Worm (Caenorhabditis elegans): ENCODE results near the gene fbxb-112.
"Not testable (repeated sequence)": the region's sequence is repeated elsewhere in the genome, so short reads cannot be mapped to it uniquely, and the experiment has no call there.

fbxb-112 gene

ce11 chrII:3460048-3460447 is 30.8 kb upstream of the fbxb-112 start, which contains the start of gene C16C8.7:
Gene C16C8.7 (minus strand): TSS chrII:3460148.
- no peak for TF ChIP-seq Y116A8C.19 (tag; optimal IDR thresholded peaks at IDR 0.05; ENCODE audit: borderline replicate concordance)
- no peak for TF ChIP-seq aly-2 (tag; optimal IDR thresholded peaks at IDR 0.05)
- no peak for TF ChIP-seq nhr-12 (tag; optimal IDR thresholded peaks at IDR 0.05)
- TF ChIP-seq lin-13 (GFP tag; optimal IDR thresholded peaks at IDR 0.05): no peak
- TF ChIP-seq unc-98 (GFP tag; IDR thresholded peaks at IDR 0.05): no peak
- no peak for TF ChIP-seq lin-39 (tag; optimal IDR thresholded peaks at IDR 0.05)
- no peak for TF ChIP-seq lin-14 (GFP tag; optimal IDR thresholded peaks at IDR 0.05)
- TF ChIP-seq isw-1 (GFP tag; IDR thresholded peaks at IDR 0.05): no peak
- TF ChIP-seq ceh-63 (GFP tag; optimal IDR thresholded peaks at IDR 0.05): no peak
- TF ChIP-seq nhr-76 (tag; optimal IDR thresholded peaks at IDR 0.05): no peak

- TF ChIP-seq rnt-1 (tag; optimal IDR thresholded peaks at IDR 0.05) (no peak), ets-5 (GFP tag; IDR thresholded peaks at IDR 0.05) (no peak), zag-1 (tag; optimal IDR thresholded peaks at IDR 0.05) (no peak), F16B12.6 (tag; optimal IDR thresholded peaks at IDR 0.05) (no peak), egl-27 (tag; optimal IDR thresholded peaks at IDR 0.05) (no peak), lir-3 (tag; optimal IDR thresholded peaks at IDR 0.05; ENCODE audit: poor library complexity) (no peak)
Measured at ce11 chrII:3461586-3461985, 29.3 kb upstream of the fbxb-112 start, which contains the start of gene C16C8.8. Gene C16C8.8 (minus strand): TSS chrII:3461686.

- no peak for TF ChIP-seq efl-1 (optimal IDR thresholded peaks at IDR 0.05)
- TF ChIP-seq efl-1 (GFP tag; optimal IDR thresholded peaks at IDR 0.05 in 1 of 2): no peak
Measured at ce11 chrII:3463097-3463496, 27.8 kb upstream of the fbxb-112 start, which contains the start of gene C16C8.9. Gene C16C8.9 (minus strand): TSS chrII:3463197.

ce11 chrII:3464580-3464979 is 26.3 kb upstream of the fbxb-112 start, which contains the start of gene C16C8.10:
Gene C16C8.10 (minus strand): TSS chrII:3464680.
- not testable (repeated sequence) for TF ChIP-seq lsy-2 (tag; optimal IDR thresholded peaks at IDR 0.05); nhr-71 (tag; optimal IDR thresholded peaks at IDR 0.05); fkh-4 (tag; optimal IDR thresholded peaks at IDR 0.05; ENCODE audit: borderline replicate concordance)

ce11 chrII:3470549-3470948 is 20.3 kb upstream of the fbxb-112 start, which contains the start of gene Y49F6B.20:
Gene Y49F6B.20 (minus strand): TSS chrII:3470649.
- no peak for TF ChIP-seq tlp-1 (tag; optimal IDR thresholded peaks at IDR 0.05)
- TF ChIP-seq lin-14 (GFP tag; optimal IDR thresholded peaks at IDR 0.05): no peak
- no peak for TF ChIP-seq fos-1 (tag; optimal IDR thresholded peaks at IDR 0.05)
- no peak for TF ChIP-seq lin-39 (tag; optimal IDR thresholded peaks at IDR 0.05)
- no peak for TF ChIP-seq unc-98 (GFP tag; IDR thresholded peaks at IDR 0.05)
- no peak for TF ChIP-seq sptf-1 (tag; optimal IDR thresholded peaks at IDR 0.05)

ce11 chrII:3471603-3472002 is 19.3 kb upstream of the fbxb-112 start, which contains the start of gene Y49F6B.13:
Gene Y49F6B.13 (minus strand): TSS chrII:3471703.
- TF ChIP-seq lin-39 (tag; optimal IDR thresholded peaks at IDR 0.05): no peak
- no peak for TF ChIP-seq swsn-7 (tag; optimal IDR thresholded peaks at IDR 0.05)
- TF ChIP-seq efl-1 (optimal IDR thresholded peaks at IDR 0.05): no peak
- peak in 1 of 2 experiments; percentile 47 for TF ChIP-seq efl-1 (GFP tag; optimal IDR thresholded peaks at IDR 0.05 in 1 of 2)
- TF ChIP-seq unc-98 (GFP tag; IDR thresholded peaks at IDR 0.05): no peak
- no peak for TF ChIP-seq lsy-2 (tag; optimal IDR thresholded peaks at IDR 0.05)
- no peak for TF ChIP-seq unc-130 (tag; optimal IDR thresholded peaks at IDR 0.05)
- no peak for TF ChIP-seq nhr-28 (tag; optimal IDR thresholded peaks at IDR 0.05)
- TF ChIP-seq skn-1 (tag; optimal IDR thresholded peaks at IDR 0.05): no peak

ce11 chrII:3472316-3472715 is 18.6 kb upstream of the fbxb-112 start, which contains the start of gene Y49F6B.12:
Gene Y49F6B.12 (minus strand): TSS chrII:3472416.
- no peak for TF ChIP-seq Y116A8C.19 (tag; optimal IDR thresholded peaks at IDR 0.05; ENCODE audit: borderline replicate concordance)
- no peak for TF ChIP-seq hlh-4 (tag; optimal IDR thresholded peaks at IDR 0.05)
- no peak for TF ChIP-seq ets-5 (GFP tag; IDR thresholded peaks at IDR 0.05)
- no peak for TF ChIP-seq efl-1 (optimal IDR thresholded peaks at IDR 0.05)
- TF ChIP-seq efl-1 (GFP tag; optimal IDR thresholded peaks at IDR 0.05 in 1 of 2): no peak
- no peak for TF ChIP-seq unc-98 (GFP tag; IDR thresholded peaks at IDR 0.05)
- no peak for TF ChIP-seq lin-15B (tag; optimal IDR thresholded peaks at IDR 0.05)
- no peak for TF ChIP-seq C34B4.2 (tag; optimal IDR thresholded peaks at IDR 0.05)
- no peak for TF ChIP-seq dpl-1 (GFP tag; optimal IDR thresholded peaks at IDR 0.05)
- TF ChIP-seq ceh-8 (GFP tag; optimal IDR thresholded peaks at IDR 0.05): no peak
- TF ChIP-seq tbx-2 (tag; optimal IDR thresholded peaks at IDR 0.05): no peak
- no peak for TF ChIP-seq nhr-28 (tag; optimal IDR thresholded peaks at IDR 0.05)
- no peak for TF ChIP-seq sox-4 (tag; optimal IDR thresholded peaks at IDR 0.05)
- no peak for TF ChIP-seq ceh-90 (tag; optimal IDR thresholded peaks at IDR 0.05)
- no peak for TF ChIP-seq nhr-71 (tag; optimal IDR thresholded peaks at IDR 0.05)
- no peak for TF ChIP-seq snu-23 (GFP tag; optimal IDR thresholded peaks at IDR 0.05)
- no peak for TF ChIP-seq isw-1 (GFP tag; IDR thresholded peaks at IDR 0.05)
- TF ChIP-seq nhr-19 (GFP tag; conservative IDR thresholded peaks at IDR 0.05): no peak
- TF ChIP-seq ama-1 (optimal IDR thresholded peaks at IDR 0.05): no peak
